Worm (Caenorhabditis elegans) whole organism, late embryonic: Measurements from ENCODE around the gene C03B1.13.

Source experiments
- K02D7.2 ChIP-seq: sonication (generic microtip); optimal IDR thresholded peaks from 2 replicates; lab custom pipeline; 2017; ENCODE audit warnings: mild to moderate bottlenecking, missing genetic modification characterization, missing compliant biosample characterization
- ceh-31 ChIP-seq: sonication (generic microtip); optimal IDR thresholded peaks from 2 replicates; lab custom pipeline; 2016; ENCODE audit warnings: missing genetic modification characterization, missing compliant biosample characterization
- dve-1 ChIP-seq: sonication (generic microtip); optimal IDR thresholded peaks from 2 replicates; lab custom pipeline; 2017; ENCODE audit warnings: antibody characterized with exemption, mild to moderate bottlenecking, missing genetic modification characterization, missing compliant biosample characterization
- hlh-15 ChIP-seq: sonication (generic microtip); optimal IDR thresholded peaks from 2 replicates; lab custom pipeline; 2016; ENCODE audit warnings: missing genetic modification characterization, missing compliant biosample characterization
- lin-11 ChIP-seq: fragments of 200-800 bp; sonication (Bioruptor generic); optimal IDR thresholded peaks from 2 replicates; lab custom pipeline; 2018; ENCODE audit warnings: mild to moderate bottlenecking, missing genetic modification characterization, missing compliant biosample characterization
- pha-4 ChIP-seq: fragments of 150-350 bp; optimal IDR thresholded peaks from 2 replicates; lab custom pipeline; 2018; ENCODE audit warnings: missing biosample characterization, missing genetic modification reagents, missing genetic modification characterization
- tbx-2 ChIP-seq: sonication (generic microtip); optimal IDR thresholded peaks from 2 replicates; lab custom pipeline; 2016; ENCODE audit warnings: missing genetic modification characterization, missing compliant biosample characterization
- ttx-3 ChIP-seq: sonication (generic microtip); optimal IDR thresholded peaks from 2 replicates; lab custom pipeline; 2016; ENCODE audit warnings: missing genetic modification reagents, missing genetic modification characterization, missing compliant biosample characterization

DNA sequence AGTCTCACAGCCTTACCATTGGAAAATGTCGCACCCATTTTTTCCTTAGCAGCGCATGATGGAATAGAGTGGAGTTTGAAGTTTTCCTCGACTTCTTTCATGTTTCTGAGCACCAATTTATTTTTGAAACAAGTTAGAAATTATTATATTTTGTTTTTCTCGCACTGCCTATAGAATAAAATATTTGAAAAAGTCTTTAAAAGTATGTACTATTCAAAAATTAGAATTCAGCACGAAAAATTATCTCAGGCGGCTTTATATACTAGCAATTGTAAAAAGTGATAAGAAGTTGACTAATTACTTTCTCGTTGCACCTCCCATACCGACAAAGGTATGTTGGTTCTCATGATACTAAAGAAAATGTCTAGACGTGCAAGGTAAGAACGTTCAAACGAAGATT lies 9.2 kb upstream of the C03B1.13 start, which contains the start of gene C03B1.9:
- TF ChIP-seq lin-11 (no peak), hlh-15 (no peak), pha-4 (no peak), dve-1 (tag; lab: Kevin White, UChicago) (no peak), tbx-2 (tag; lab: Kevin White, UChicago) (no peak), ttx-3 (no peak), K02D7.2 (tag; lab: Kevin White, UChicago) (no peak), ceh-31 (tag; lab: Kevin White, UChicago) (no peak)
